Worm (Caenorhabditis elegans) whole organism, L4 larva: ENCODE data around the gene acox-3.
A peak's percentile ranks its signal among the peaks of the same experiment; 100 is the strongest.

ENCODE experiments used
- D1046.2 ChIP-seq: fragments of 200-800 bp; sonication (Bioruptor generic); IDR thresholded peaks from 2 replicates; pipeline ENCODE4 v1.3.6; 2022; ENCODE audit warnings: missing genetic modification characterization, missing compliant biosample characterization
- F10B5.3 ChIP-seq: sonication (generic microtip); optimal IDR thresholded peaks from 2 replicates; lab custom pipeline; 2016; ENCODE audit warnings: mild to moderate bottlenecking, missing genetic modification characterization, missing compliant biosample characterization
- T20F7.1 ChIP-seq: fragments of 200-800 bp; sonication (Bioruptor generic); optimal IDR thresholded peaks from 2 replicates; lab custom pipeline; 2018; ENCODE audit warnings: mild to moderate bottlenecking, missing genetic modification characterization, missing compliant biosample characterization
- Y105C5A.15 ChIP-seq: fragments of 200-800 bp; sonication (Bioruptor generic); IDR thresholded peaks from 2 replicates; pipeline ENCODE4 v1.3.6; 2022; ENCODE audit warnings: missing genetic modification characterization, missing compliant biosample characterization
- Y5F2A.4 ChIP-seq: fragments of 200-800 bp; sonication (Bioruptor generic); optimal IDR thresholded peaks from 2 replicates; lab custom pipeline; 2018; ENCODE audit warnings: mild to moderate bottlenecking, missing genetic modification characterization, missing compliant biosample characterization
- aly-2 ChIP-seq: sonication (generic microtip); optimal IDR thresholded peaks from 2 replicates; lab custom pipeline; 2018; ENCODE audit warnings: missing biosample characterization, missing genetic modification characterization
- attf-4 ChIP-seq: sonication (generic microtip); optimal IDR thresholded peaks from 3 replicates; lab custom pipeline; 2017; ENCODE audit warnings: missing biosample characterization, missing genetic modification characterization
- ces-1 ChIP-seq: fragments of 150-350 bp; sonication (generic microtip); optimal IDR thresholded peaks from 4 replicates; lab custom pipeline; 2014; ENCODE audit warnings: missing biosample characterization, missing genetic modification reagents, missing genetic modification characterization
- cey-2 ChIP-seq: sonication (generic microtip); optimal IDR thresholded peaks from 3 replicates; lab custom pipeline; 2017; ENCODE audit warnings: missing genetic modification characterization, mild to moderate bottlenecking, missing compliant biosample characterization, antibody characterized with exemption, borderline replicate concordance; ENCODE audit not compliant: insufficient read depth
- daf-16 ChIP-seq, 3 experiments: sonication (generic microtip); optimal IDR thresholded peaks; 2 replicates each; lab custom pipeline; 2016 to 2017; ENCODE audit warnings: missing genetic modification characterization in 3 of 3, missing genetic modification reagents in 3 of 3, mild to moderate bottlenecking in 2 of 3, missing compliant biosample characterization in 2 of 3, missing biosample characterization in 1 of 3, moderate library complexity in 1 of 3
- daf-8 ChIP-seq: fragments of 200-800 bp; sonication (Bioruptor generic); IDR thresholded peaks from 2 replicates; pipeline ENCODE4 v1.3.6; 2022; ENCODE audit warnings: missing genetic modification characterization, missing compliant biosample characterization
- dmd-6 ChIP-seq: fragments of 200-800 bp; sonication (Bioruptor generic); IDR thresholded peaks from 2 replicates; pipeline ENCODE4 v1.3.6; 2022; ENCODE audit warnings: missing genetic modification reagents, missing genetic modification characterization, missing compliant biosample characterization
- dmd-8 ChIP-seq: fragments of 200-800 bp; sonication (Bioruptor generic); IDR thresholded peaks from 2 replicates; pipeline ENCODE4 v1.3.6; 2022; ENCODE audit warnings: missing genetic modification characterization, missing compliant biosample characterization
- duxl-1 ChIP-seq: sonication (generic microtip); optimal IDR thresholded peaks from 2 replicates; lab custom pipeline; 2016; ENCODE audit warnings: mild to moderate bottlenecking, missing genetic modification characterization, moderate library complexity, missing compliant biosample characterization; ENCODE audit not compliant: poor library complexity
- dve-1 ChIP-seq: sonication (generic microtip); optimal IDR thresholded peaks from 2 replicates; lab custom pipeline; 2017; ENCODE audit warnings: antibody characterized with exemption, mild to moderate bottlenecking, missing genetic modification characterization, missing compliant biosample characterization; ENCODE audit not compliant: insufficient read depth
- egl-43 ChIP-seq: fragments of 200-800 bp; sonication (Bioruptor generic); IDR thresholded peaks from 2 replicates; pipeline ENCODE4 v1.3.6; 2022; ENCODE audit warnings: missing genetic modification reagents, missing genetic modification characterization, missing compliant biosample characterization
- fkh-10 ChIP-seq: fragments of 150-350 bp; optimal IDR thresholded peaks from 2 replicates; lab custom pipeline; 2014; ENCODE audit warnings: missing biosample characterization, missing genetic modification reagents, missing genetic modification characterization
- fos-1 ChIP-seq: fragments of 150-350 bp; optimal IDR thresholded peaks from 2 replicates; lab custom pipeline; 2014; ENCODE audit warnings: missing biosample characterization, missing genetic modification characterization
- hlh-30 ChIP-seq: sonication (generic microtip); optimal IDR thresholded peaks from 2 replicates; lab custom pipeline; 2017; ENCODE audit warnings: antibody characterized with exemption, mild to moderate bottlenecking, missing genetic modification characterization, missing compliant biosample characterization; ENCODE audit not compliant: insufficient read depth
- hmg-1.1 ChIP-seq: fragments of 200-800 bp; sonication (Bioruptor generic); IDR thresholded peaks from 2 replicates; pipeline ENCODE4 v1.3.6; 2022; ENCODE audit warnings: missing genetic modification reagents, missing genetic modification characterization, missing compliant biosample characterization
- lin-1 ChIP-seq: fragments of 200-800 bp; sonication (Bioruptor generic); IDR thresholded peaks from 2 replicates; pipeline ENCODE4 v1.3.6; 2022; ENCODE audit warnings: missing genetic modification reagents, missing genetic modification characterization, missing compliant biosample characterization
- lin-29 ChIP-seq: fragments of 200-800 bp; sonication (Bioruptor generic); IDR thresholded peaks from 2 replicates; pipeline ENCODE4 v1.3.6; 2022; ENCODE audit warnings: missing genetic modification reagents, missing genetic modification characterization, missing compliant biosample characterization
- lin-38 ChIP-seq: fragments of 200-800 bp; sonication (Bioruptor generic); IDR thresholded peaks from 2 replicates; pipeline ENCODE4 v1.3.6; 2022; ENCODE audit warnings: missing genetic modification reagents, missing genetic modification characterization, missing compliant biosample characterization
- lsy-2 ChIP-seq, 2 experiments: fragments of 150-350 bp in 1 of 2; sonication (generic microtip) in 1 of 2; optimal IDR thresholded peaks; 2 replicates each; lab custom pipeline; 2014 to 2017; ENCODE audit warnings: missing biosample characterization in 2 of 2, missing genetic modification characterization in 2 of 2
- mdl-1 ChIP-seq, 2 experiments: fragments of 150-350 bp in 1 of 2; sonication (generic microtip) in 1 of 2; optimal IDR thresholded peaks; 2 replicates each; lab custom pipeline; 2014 to 2017; ENCODE audit warnings: missing biosample characterization in 2 of 2, missing genetic modification characterization in 2 of 2
- mdt-29 ChIP-seq: fragments of 200-800 bp; sonication (Bioruptor generic); IDR thresholded peaks from 2 replicates; pipeline ENCODE4 v1.3.6; 2022; ENCODE audit warnings: missing genetic modification reagents, missing genetic modification characterization, missing compliant biosample characterization
- nhr-10 ChIP-seq: fragments of 150-350 bp; optimal IDR thresholded peaks from 2 replicates; lab custom pipeline; 2014; ENCODE audit warnings: missing biosample characterization, missing genetic modification characterization
- nhr-11 ChIP-seq: fragments of 150-350 bp; optimal IDR thresholded peaks from 2 replicates; lab custom pipeline; 2014; ENCODE audit warnings: missing biosample characterization, missing genetic modification characterization
- nhr-111 ChIP-seq: fragments of 200-800 bp; sonication (Bioruptor generic); optimal IDR thresholded peaks from 2 replicates; lab custom pipeline; 2018; ENCODE audit warnings: mild to moderate bottlenecking, missing genetic modification characterization, missing compliant biosample characterization
- nhr-25 ChIP-seq: sonication (generic microtip); optimal IDR thresholded peaks from 2 replicates; lab custom pipeline; 2017; ENCODE audit warnings: missing genetic modification characterization, mild to moderate bottlenecking, missing compliant biosample characterization, antibody characterized with exemption, moderate library complexity, borderline replicate concordance; ENCODE audit not compliant: insufficient read depth
- nhr-28 ChIP-seq: fragments of 150-350 bp; optimal IDR thresholded peaks from 2 replicates; lab custom pipeline; 2014; ENCODE audit warnings: missing biosample characterization, missing genetic modification characterization
- nhr-76 ChIP-seq: fragments of 150-350 bp; optimal IDR thresholded peaks from 2 replicates; lab custom pipeline; 2014; ENCODE audit warnings: missing biosample characterization, missing genetic modification characterization
- nhr-77 ChIP-seq: fragments of 150-350 bp; optimal IDR thresholded peaks from 2 replicates; lab custom pipeline; 2014; ENCODE audit warnings: missing biosample characterization, missing genetic modification characterization
- pqm-1 ChIP-seq: sonication (generic microtip); optimal IDR thresholded peaks from 2 replicates; lab custom pipeline; 2017; ENCODE audit warnings: missing biosample characterization, missing genetic modification characterization
- rbr-2 ChIP-seq: sonication (generic microtip); optimal IDR thresholded peaks from 2 replicates; lab custom pipeline; 2016; ENCODE audit warnings: missing genotype, missing genetic modification characterization, missing compliant biosample characterization
- snpc-1.2 ChIP-seq: fragments of 200-800 bp; sonication (Bioruptor generic); IDR thresholded peaks from 2 replicates; pipeline ENCODE4 v1.3.6; 2022; ENCODE audit warnings: missing genetic modification reagents, missing genetic modification characterization, missing compliant biosample characterization
- spr-1 ChIP-seq: sonication (generic microtip); optimal IDR thresholded peaks from 2 replicates; lab custom pipeline; 2016; ENCODE audit warnings: mild to moderate bottlenecking, missing genetic modification characterization, missing compliant biosample characterization
- spr-3 ChIP-seq: fragments of 200-800 bp; sonication (Bioruptor generic); optimal IDR thresholded peaks from 2 replicates; lab custom pipeline; 2018; ENCODE audit warnings: mild to moderate bottlenecking, missing genetic modification characterization, missing compliant biosample characterization
- tag-97 ChIP-seq: fragments of 200-800 bp; sonication (Bioruptor generic); IDR thresholded peaks from 2 replicates; pipeline ENCODE4 v1.3.6; 2022; ENCODE audit warnings: missing genetic modification characterization, missing compliant biosample characterization
- tra-1 ChIP-seq: fragments of 200-800 bp; sonication (Bioruptor generic); IDR thresholded peaks from 2 replicates; pipeline ENCODE4 v1.3.6; 2022; ENCODE audit warnings: missing genetic modification reagents, missing genetic modification characterization, missing compliant biosample characterization
- unc-62 ChIP-seq, 3 experiments: fragments of 150-350 bp in 1 of 3; sonication (generic microtip); optimal IDR thresholded peaks in 2 of 3; peaks in 1 of 3; 1 replicate in 1 of 3; 2 replicates in 2 of 3; lab custom pipeline; 2014 to 2017; ENCODE audit warnings: missing biosample characterization in 3 of 3, missing genetic modification characterization in 3 of 3, missing genetic modification reagents in 3 of 3, missing genotype in 1 of 3
- zip-11 ChIP-seq: fragments of 200-800 bp; sonication (Bioruptor generic); IDR thresholded peaks from 2 replicates; pipeline ENCODE4 v1.3.6; 2022; ENCODE audit warnings: missing genetic modification characterization, missing compliant biosample characterization
- zip-2 ChIP-seq: fragments of 150-350 bp; optimal IDR thresholded peaks from 2 replicates; lab custom pipeline; 2014; ENCODE audit warnings: missing biosample characterization, missing genetic modification characterization

Gene acox-3

DNA sequence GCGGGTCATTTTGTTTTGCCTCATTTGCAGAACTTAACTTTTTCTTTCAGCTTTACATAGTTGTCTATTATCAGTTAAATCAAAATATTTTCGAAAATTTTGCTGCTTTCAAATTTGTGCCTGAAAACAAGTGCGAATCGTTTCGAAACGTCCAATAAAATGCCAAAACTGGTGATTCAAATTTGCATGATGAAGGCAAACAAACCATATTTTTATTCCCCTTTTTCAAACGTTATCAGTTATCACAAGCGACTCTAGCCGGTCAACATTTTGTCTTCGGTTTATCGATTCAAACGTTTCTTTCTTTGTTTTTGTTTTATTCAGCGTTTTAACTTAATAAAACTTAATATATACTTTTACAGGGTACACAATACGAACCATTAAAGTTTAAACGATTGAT, 37.7 kb downstream of the acox-3 start, which contains the start of the genes ugt-24 and C49A9.6 (continued):
- peak; percentile 32 for TF ChIP-seq hlh-30 (tag; lab: Kevin White, UChicago)
- no peak for TF ChIP-seq dmd-8
- TF ChIP-seq zip-11: no peak
- TF ChIP-seq dve-1 (tag; lab: Kevin White, UChicago): peak; percentile 64
- no peak for TF ChIP-seq F10B5.3 (tag; lab: Kevin White, UChicago)
- peak; percentile 11 for TF ChIP-seq nhr-77 (tag; lab: Kevin White, UChicago)

DNA sequence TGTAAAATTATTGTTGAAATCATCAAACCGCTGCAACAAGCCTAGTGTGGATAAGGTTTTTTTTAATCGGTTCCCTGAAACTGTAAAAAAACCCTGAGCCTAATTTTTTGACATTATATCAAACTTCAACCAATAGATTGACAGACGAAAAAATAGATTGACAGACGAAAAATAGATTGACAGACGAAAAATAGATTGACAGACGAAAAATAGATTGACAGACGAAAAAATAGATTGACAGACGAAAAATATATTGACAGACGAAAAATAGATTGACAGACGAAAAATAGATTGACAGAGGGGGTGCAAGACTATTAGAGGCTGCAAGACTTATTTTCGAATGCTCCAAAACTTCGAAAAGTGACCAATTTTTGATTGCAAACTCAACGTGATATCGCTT, 38.3 kb downstream of the acox-3 start:
- peak; percentile 41 for TF ChIP-seq dmd-6 (GFP tag; lab: Robert Waterston, UW)

ce11 chrIV:6209337-6209736, 39.0 kb downstream of the acox-3 start:
- TF ChIP-seq daf-8 (no peak), zip-2 (tag; lab: Kevin White, UChicago) (peak; percentile 93), unc-62 (GFP tag; optimal IDR thresholded peaks at IDR 0.05 in 1 of 2; lab: Kevin White, UChicago) (peak in 1 of 2 experiments; percentile 3), unc-62 (tag; optimal IDR thresholded peaks at IDR 0.05; lab: Kevin White, UChicago) (no peak)
- TF ChIP-seq, all 104 proteins: peak for 2

DNA sequence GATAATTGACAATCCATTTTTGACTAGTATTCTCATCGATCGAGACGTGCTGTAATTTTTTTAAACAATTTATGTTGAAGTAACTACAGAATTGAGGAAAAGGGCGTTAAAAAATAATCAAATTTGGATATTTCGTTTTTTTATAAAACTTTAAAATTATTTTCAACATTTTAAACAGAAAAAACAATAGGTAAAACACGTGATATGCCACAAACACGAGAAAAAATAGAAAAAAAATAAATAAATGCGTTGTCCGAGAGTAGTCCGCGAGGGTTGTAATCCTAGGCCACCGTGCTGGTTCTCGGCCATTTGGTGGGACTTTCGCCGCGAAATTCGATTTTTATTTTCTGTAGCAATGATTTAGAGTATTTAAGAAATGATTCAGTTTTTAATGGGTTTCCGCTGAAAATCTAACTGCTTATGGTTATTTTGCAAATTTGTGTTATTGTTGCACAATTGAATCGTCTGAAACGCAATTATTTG, 42.0 kb downstream of the acox-3 start, which contains the start of gene C49A9.10:
TSS of gene C49A9.10 (minus strand) at position 51 of the 483 bp plus-strand sequence.
- TF ChIP-seq fos-1 (tag; lab: Kevin White, UChicago) (no peak), pqm-1 (tag; lab: Kevin White, UChicago) (no peak), tag-97 (GFP tag; lab: Robert Waterston, UW) (no peak), nhr-76 (no peak), T20F7.1 (GFP tag; lab: Kevin White, UChicago) (peak; percentile 70), nhr-10 (tag; lab: Kevin White, UChicago) (no peak), hmg-1.1 (GFP tag; lab: Robert Waterston, UW) (no peak), cey-2 (tag; lab: Kevin White, UChicago) (no peak), aly-2 (tag; lab: Kevin White, UChicago) (no peak), attf-4 (tag; lab: Kevin White, UChicago) (no peak), spr-1 (peak; percentile 38), nhr-25 (no peak), dmd-8 (no peak), lin-38 (GFP tag; lab: Robert Waterston, UW) (peak; percentile 76; the same call in 1 of the 2 replicates), nhr-28 (tag; lab: Kevin White, UChicago) (no peak), fkh-10 (GFP tag; lab: Kevin White, UChicago) (peak; percentile 27), ces-1 (GFP tag; lab: Kevin White, UChicago) (no peak), egl-43 (no peak), dve-1 (tag; lab: Kevin White, UChicago) (peak; percentile 73), lin-29 (GFP tag; lab: Robert Waterston, UW) (no peak), nhr-111 (GFP tag; lab: Kevin White, UChicago) (no peak), duxl-1 (tag; lab: Kevin White, UChicago) (peak; percentile 69), snpc-1.2 (GFP tag; lab: Robert Waterston, UW) (peak; percentile 95), D1046.2 (GFP tag; lab: Robert Waterston, UW) (no peak), daf-16 (GFP tag; optimal IDR thresholded peaks at IDR 0.05; lab: Kevin White, UChicago) (peak in 1 of 2 experiments; percentile 57), daf-16 (tag; optimal IDR thresholded peaks at IDR 0.05; lab: Kevin White, UChicago) (peak; percentile 69), Y5F2A.4 (GFP tag; lab: Kevin White, UChicago) (no peak), lin-1 (GFP tag; lab: Robert Waterston, UW) (no peak), dmd-6 (GFP tag; lab: Robert Waterston, UW) (no peak; the same call in 1 of the 2 replicates), mdt-29 (GFP tag; lab: Robert Waterston, UW) (peak; percentile 71), rbr-2 (tag; lab: Kevin White, UChicago) (peak; percentile 70), spr-3 (GFP tag; lab: Kevin White, UChicago) (no peak), tra-1 (GFP tag; lab: Robert Waterston, UW) (peak; percentile 73; the same call in 1 of the 2 replicates), nhr-11 (peak; percentile 3), F10B5.3 (tag; lab: Kevin White, UChicago) (peak; percentile 59), mdl-1 (tag; optimal IDR thresholded peaks at IDR 0.05; lab: Kevin White, UChicago) (no peak), lsy-2 (tag; optimal IDR thresholded peaks at IDR 0.05; lab: Kevin White, UChicago) (peak in 1 of 2 experiments; percentile 89), Y105C5A.15 (GFP tag; lab: Robert Waterston, UW) (no peak)
